Fruit fly (Drosophila melanogaster) whole organism, prepupa: ENCODE data around the gene Ulp1.

Experiments
- CG10631 ChIP-seq: fragments of 200-800 bp; sonication (Bioruptor generic); optimal IDR thresholded peaks from 2 replicates; lab custom pipeline; 2016; ENCODE audit warnings: missing biosample characterization, missing genetic modification characterization
- CG10669 ChIP-seq: fragments of 200-800 bp; sonication (Bioruptor generic); optimal IDR thresholded peaks from 3 replicates; lab custom pipeline; 2018; ENCODE audit warnings: missing biosample characterization, mild to moderate bottlenecking, missing genetic modification characterization, moderate library complexity
- CG11294 ChIP-seq: fragments of 200-800 bp; sonication (Bioruptor generic); IDR thresholded peaks from 2 replicates; pipeline ENCODE4 v1.3.6; 2022; ENCODE audit warnings: missing biosample characterization, missing genetic modification characterization
- CG11762 ChIP-seq: fragments of 200-800 bp; sonication (Bioruptor generic); optimal IDR thresholded peaks from 3 replicates; lab custom pipeline; 2016; ENCODE audit warnings: missing biosample characterization, missing genetic modification characterization; ENCODE audit not compliant: insufficient read depth
- CG11902 ChIP-seq: fragments of 200-800 bp; sonication (Bioruptor generic); optimal IDR thresholded peaks from 3 replicates; lab custom pipeline; 2016; ENCODE audit warnings: missing biosample characterization, missing genetic modification characterization
- CG1621 ChIP-seq: fragments of 200-800 bp; sonication (Bioruptor generic); optimal IDR thresholded peaks from 3 replicates; lab custom pipeline; 2018; ENCODE audit warnings: missing biosample characterization, mild to moderate bottlenecking, missing genetic modification characterization
- CG16779 ChIP-seq: fragments of 200-800 bp; sonication (Bioruptor generic); optimal IDR thresholded peaks from 3 replicates; lab custom pipeline; 2017; ENCODE audit warnings: missing biosample characterization, mild to moderate bottlenecking, missing genetic modification characterization
- CG3032 ChIP-seq: fragments of 200-800 bp; optimal IDR thresholded peaks from 2 replicates; lab custom pipeline; 2019; ENCODE audit warnings: missing biosample characterization, mild to moderate bottlenecking, missing genetic modification characterization, moderate library complexity
- CG31627 ChIP-seq: fragments of 200-800 bp; sonication (Bioruptor generic); optimal IDR thresholded peaks from 3 replicates; lab custom pipeline; 2016; ENCODE audit warnings: missing biosample characterization, missing genetic modification characterization
- CG32006 ChIP-seq: fragments of 200-800 bp; sonication (Bioruptor generic); optimal IDR thresholded peaks from 3 replicates; lab custom pipeline; 2017; ENCODE audit warnings: missing biosample characterization, mild to moderate bottlenecking, missing genetic modification characterization
- CG34406 ChIP-seq: fragments of 200-800 bp; sonication (Bioruptor generic); optimal IDR thresholded peaks from 3 replicates; lab custom pipeline; 2016; ENCODE audit warnings: missing biosample characterization, missing genetic modification characterization
- CG6163 ChIP-seq: fragments of 200-800 bp; sonication (Bioruptor generic); IDR thresholded peaks from 3 replicates; pipeline ENCODE4 v1.3.6; 2022; ENCODE audit warnings: missing biosample characterization, missing genetic modification characterization
- CG6792 ChIP-seq: fragments of 200-800 bp; sonication (Bioruptor generic); optimal IDR thresholded peaks from 3 replicates; lab custom pipeline; 2016; ENCODE audit warnings: missing biosample characterization, missing genetic modification characterization
- CG6808 ChIP-seq: fragments of 200-800 bp; sonication (Bioruptor generic); optimal IDR thresholded peaks from 3 replicates; lab custom pipeline; 2017; ENCODE audit warnings: missing biosample characterization, missing genetic modification characterization, mild to moderate bottlenecking, moderate library complexity, missing genetic modification reagents
- CG6854 ChIP-seq: fragments of 200-800 bp; sonication (Bioruptor generic); optimal IDR thresholded peaks from 2 replicates; lab custom pipeline; 2017; ENCODE audit warnings: missing biosample characterization, mild to moderate bottlenecking, missing genetic modification characterization
- CG8119 ChIP-seq: fragments of 200-800 bp; sonication (Bioruptor generic); IDR thresholded peaks from 3 replicates; pipeline ENCODE4 v1.3.6; 2022; ENCODE audit warnings: missing biosample characterization, missing genetic modification characterization
- CG8319 ChIP-seq: fragments of 200-800 bp; sonication (Bioruptor generic); optimal IDR thresholded peaks from 3 replicates; lab custom pipeline; 2016; ENCODE audit warnings: missing biosample characterization, missing genetic modification characterization
- CG8632 ChIP-seq: fragments of 200-800 bp; sonication (Bioruptor generic); optimal IDR thresholded peaks from 3 replicates; lab custom pipeline; 2016; ENCODE audit warnings: missing biosample characterization, missing genetic modification characterization
- CG9139 ChIP-seq: fragments of 200-800 bp; sonication (Bioruptor generic); optimal IDR thresholded peaks from 3 replicates; lab custom pipeline; 2017; ENCODE audit warnings: missing biosample characterization, mild to moderate bottlenecking, missing genetic modification characterization
- Eip75B ChIP-seq: fragments of 200-800 bp; sonication (Bioruptor generic); optimal IDR thresholded peaks from 3 replicates; lab custom pipeline; 2016; ENCODE audit warnings: missing biosample characterization, missing genetic modification characterization
- Eip78C ChIP-seq: fragments of 200-800 bp; sonication (Bioruptor generic); peaks from one replicate; lab custom pipeline; 2016; ENCODE audit warnings: missing biosample characterization, missing genetic modification characterization
- Ets96B ChIP-seq: fragments of 200-800 bp; optimal IDR thresholded peaks from 2 replicates; lab custom pipeline; 2019; ENCODE audit warnings: missing biosample characterization, mild to moderate bottlenecking, missing genetic modification characterization, moderate library complexity
- Gug ChIP-seq: fragments of 200-800 bp; sonication (Bioruptor generic); IDR thresholded peaks from 2 replicates; pipeline ENCODE4 v1.3.6; 2022; ENCODE audit warnings: missing biosample characterization, missing genetic modification characterization
- Hr39 ChIP-seq: fragments of 200-800 bp; sonication (Bioruptor generic); optimal IDR thresholded peaks from 2 replicates; lab custom pipeline; 2016; ENCODE audit warnings: missing biosample characterization, missing genetic modification characterization
- OdsH ChIP-seq: fragments of 200-800 bp; sonication (Bioruptor generic); optimal IDR thresholded peaks from 3 replicates; lab custom pipeline; 2016; ENCODE audit warnings: missing biosample characterization, missing genetic modification characterization
- Sox102F ChIP-seq: fragments of 200-800 bp; sonication (Bioruptor generic); optimal IDR thresholded peaks from 2 replicates; lab custom pipeline; 2016; ENCODE audit warnings: missing biosample characterization, mild to moderate bottlenecking, missing genetic modification characterization
- Sox14 ChIP-seq: fragments of 200-800 bp; sonication (Bioruptor generic); optimal IDR thresholded peaks from 3 replicates; lab custom pipeline; 2016; ENCODE audit warnings: missing biosample characterization, missing genetic modification characterization
- Sox15 ChIP-seq: fragments of 200-800 bp; sonication (Bioruptor generic); optimal IDR thresholded peaks from 3 replicates; lab custom pipeline; 2016; ENCODE audit warnings: missing biosample characterization, missing genetic modification characterization
- achi ChIP-seq: fragments of 200-800 bp; sonication (Bioruptor generic); optimal IDR thresholded peaks from 3 replicates; lab custom pipeline; 2016; ENCODE audit warnings: missing biosample characterization, missing genetic modification characterization
- acj6 ChIP-seq: fragments of 200-800 bp; sonication (Bioruptor generic); optimal IDR thresholded peaks from 3 replicates; lab custom pipeline; 2016; ENCODE audit warnings: missing biosample characterization, missing genetic modification characterization
- dac ChIP-seq: fragments of 200-800 bp; sonication (Bioruptor generic); optimal IDR thresholded peaks from 2 replicates; lab custom pipeline; 2017; ENCODE audit warnings: missing biosample characterization, mild to moderate bottlenecking, missing genetic modification characterization
- dsx ChIP-seq: fragments of 200-800 bp; optimal IDR thresholded peaks from 3 replicates; lab custom pipeline; 2019; ENCODE audit warnings: missing biosample characterization, mild to moderate bottlenecking, missing genetic modification characterization, moderate library complexity; ENCODE audit not compliant: poor library complexity, severe bottlenecking
- eg ChIP-seq: fragments of 200-800 bp; sonication (Bioruptor generic); IDR thresholded peaks from 3 replicates; pipeline ENCODE4 v1.3.6; 2022; ENCODE audit warnings: missing biosample characterization, missing genetic modification characterization
- esn ChIP-seq: fragments of 200-800 bp; sonication (Bioruptor generic); optimal IDR thresholded peaks from 2 replicates; lab custom pipeline; 2016; ENCODE audit warnings: missing biosample characterization, mild to moderate bottlenecking, missing genetic modification characterization, moderate library complexity
- fd59A ChIP-seq: fragments of 200-800 bp; sonication (Bioruptor generic); optimal IDR thresholded peaks from 2 replicates; lab custom pipeline; 2017; ENCODE audit warnings: missing biosample characterization, mild to moderate bottlenecking, missing genetic modification characterization, missing genetic modification reagents
- fd85E ChIP-seq: fragments of 200-800 bp; sonication (Bioruptor generic); optimal IDR thresholded peaks from 3 replicates; lab custom pipeline; 2016; ENCODE audit warnings: missing biosample characterization, missing genetic modification characterization
- net ChIP-seq: fragments of 200-800 bp; sonication (Bioruptor generic); optimal IDR thresholded peaks from 3 replicates; lab custom pipeline; 2016; ENCODE audit warnings: missing biosample characterization, missing genetic modification characterization
- salr ChIP-seq, 2 experiments: fragments of 200-800 bp; sonication (Bioruptor generic); optimal IDR thresholded peaks; 3 replicates each; lab custom pipeline; 2016 to 2018; ENCODE audit warnings: missing biosample characterization in 2 of 2, missing genetic modification characterization in 2 of 2, mild to moderate bottlenecking in 1 of 2
- spab ChIP-seq: fragments of 200-800 bp; sonication (Bioruptor generic); optimal IDR thresholded peaks from 2 replicates; lab custom pipeline; 2017; ENCODE audit warnings: missing biosample characterization, mild to moderate bottlenecking, missing genetic modification characterization, missing genetic modification reagents
- ss ChIP-seq, 2 experiments: fragments of 200-800 bp; sonication (Bioruptor generic); optimal IDR thresholded peaks; 2 replicates in 1 of 2; 3 replicates in 1 of 2; lab custom pipeline; 2017 to 2018; ENCODE audit warnings: mild to moderate bottlenecking in 2 of 2, missing biosample characterization in 2 of 2, missing genetic modification characterization in 2 of 2, moderate library complexity in 1 of 2
- svp ChIP-seq: fragments of 200-800 bp; sonication (Bioruptor generic); peaks from one replicate; lab custom pipeline; 2016; ENCODE audit warnings: missing biosample characterization, missing genetic modification characterization
- topi ChIP-seq: fragments of 200-800 bp; sonication (Bioruptor generic); optimal IDR thresholded peaks from 3 replicates; lab custom pipeline; 2016; ENCODE audit warnings: missing biosample characterization, missing genetic modification characterization
- vri ChIP-seq: fragments of 200-800 bp; sonication (Bioruptor generic); optimal IDR thresholded peaks from 3 replicates; lab custom pipeline; 2016; ENCODE audit warnings: missing biosample characterization, mild to moderate bottlenecking, missing genetic modification characterization

Ulp1 gene

DNA sequence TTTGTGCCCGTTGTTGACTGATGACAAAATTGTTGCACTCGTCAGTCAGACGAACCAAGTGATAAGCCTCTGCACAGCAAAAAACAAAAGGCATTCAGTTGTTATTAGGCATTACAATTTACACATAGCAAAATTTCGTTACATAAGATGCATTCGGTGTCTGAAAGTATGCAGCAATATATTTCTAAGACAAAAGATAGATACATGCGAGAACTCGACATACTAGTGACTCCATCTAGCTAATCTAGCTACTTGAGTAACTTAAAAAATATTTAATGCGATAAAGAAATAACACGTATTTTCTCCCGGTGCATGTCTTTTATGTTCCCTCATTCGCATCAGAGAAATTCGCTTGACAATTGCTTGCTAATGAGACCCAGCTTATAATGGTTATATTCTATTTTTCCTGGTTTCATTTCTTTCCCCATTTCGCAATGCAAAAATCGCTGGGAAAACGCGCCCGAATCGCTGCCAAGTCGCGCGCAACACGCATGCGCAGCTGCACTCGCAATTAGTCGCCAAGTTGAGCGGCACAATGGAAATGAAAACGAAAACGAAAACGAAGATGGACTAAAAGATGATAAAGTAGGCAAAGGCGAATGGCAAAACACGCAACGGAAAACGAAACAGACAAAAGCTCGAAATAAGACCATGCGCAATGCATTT lies 45.6 kb downstream of the Ulp1 start (continued):
- peak; percentile 62 for TF ChIP-seq net (GFP tag; lab: Kevin White, UChicago)
- peak; percentile 84 for TF ChIP-seq Sox14 (GFP tag; lab: Kevin White, UChicago)
- TF ChIP-seq spab (GFP tag; lab: Kevin White, UChicago): peak; percentile 56
- TF ChIP-seq CG10669 (GFP tag; lab: Kevin White, UChicago): peak; percentile 67
- peak; percentile 42; the same call in 1 of the 3 replicates for TF ChIP-seq eg (GFP tag; lab: Robert Waterston, UW)
- peak; percentile 28 for TF ChIP-seq CG11762 (GFP tag; lab: Kevin White, UChicago)
- peak; percentile 65 for TF ChIP-seq CG8632 (GFP tag; lab: Kevin White, UChicago)
- TF ChIP-seq CG6854: no peak
- TF ChIP-seq Sox15 (GFP tag; lab: Kevin White, UChicago): peak; percentile 58
- peak; percentile 51 for TF ChIP-seq Gug (GFP tag; lab: Robert Waterston, UW)
- peak; percentile 83 for TF ChIP-seq CG6792 (GFP tag; lab: Kevin White, UChicago)
- TF ChIP-seq fd85E: peak; percentile 11
- TF ChIP-seq Ets96B: peak; percentile 66
- TF ChIP-seq CG6163: 0 out of 3 replicates have a peak, but pooled peaks have one; percentile 20
- TF ChIP-seq fd59A (GFP tag; lab: Kevin White, UChicago): peak; percentile 67
- TF ChIP-seq Sox102F (GFP tag; lab: Kevin White, UChicago): peak; percentile 81
- peak; percentile 97 for TF ChIP-seq Eip78C (GFP tag; lab: Kevin White, UChicago)
- TF ChIP-seq topi (GFP tag; lab: Kevin White, UChicago): peak; percentile 61
- TF ChIP-seq CG10631 (GFP tag; lab: Kevin White, UChicago): peak; percentile 63
- TF ChIP-seq CG3032 (tag; lab: Kevin White, UChicago): peak; percentile 53
- peak; percentile 53 for TF ChIP-seq acj6 (GFP tag; lab: Kevin White, UChicago)
- 0 out of 2 replicates have a peak, but pooled peaks have one; percentile 12 for TF ChIP-seq CG11294 (GFP tag; lab: Robert Waterston, UW)
- TF ChIP-seq CG8319: peak; percentile 6
- TF ChIP-seq CG31627 (GFP tag; lab: Kevin White, UChicago): peak; percentile 81

- peak; percentile 19 for TF ChIP-seq OdsH (GFP tag; lab: Kevin White, UChicago)
- peak; percentile 36; the same call in 1 of the 3 replicates for TF ChIP-seq CG8119 (GFP tag; lab: Robert Waterston, UW)
- peak; percentile 21 for TF ChIP-seq esn (GFP tag; lab: Kevin White, UChicago)
- peak; percentile 14 for TF ChIP-seq fd59A (GFP tag; lab: Kevin White, UChicago)
- no peak for TF ChIP-seq Hr39
- TF ChIP-seq Eip78C (GFP tag; lab: Kevin White, UChicago): peak; percentile 85
- TF ChIP-seq dsx (GFP tag; lab: Kevin White, UChicago): peak; percentile 63
- peak; percentile 8 for TF ChIP-seq CG10631 (GFP tag; lab: Kevin White, UChicago)
- TF ChIP-seq CG9139: no peak
- TF ChIP-seq CG1621 (tag; lab: Kevin White, UChicago): no peak
- peak; percentile 10 for TF ChIP-seq spab (GFP tag; lab: Kevin White, UChicago)
- TF ChIP-seq CG3032 (tag; lab: Kevin White, UChicago): peak; percentile 49
- TF ChIP-seq Eip75B (GFP tag; lab: Kevin White, UChicago): no peak
- TF ChIP-seq eg (GFP tag; lab: Robert Waterston, UW): no peak
- peak; percentile 20 for TF ChIP-seq acj6 (GFP tag; lab: Kevin White, UChicago)
- TF ChIP-seq CG6792 (GFP tag; lab: Kevin White, UChicago): peak; percentile 8
- no peak for TF ChIP-seq CG6163
- peak; percentile 8 for TF ChIP-seq CG34406 (GFP tag; lab: Kevin White, UChicago)
- TF ChIP-seq CG11762 (GFP tag; lab: Kevin White, UChicago): no peak
- TF ChIP-seq salr (GFP tag; optimal IDR thresholded peaks at IDR 0.05; lab: Kevin White, UChicago): peak in 1 of 2 experiments; percentile 1
- peak; percentile 61 for TF ChIP-seq Ets96B
- TF ChIP-seq vri (GFP tag; lab: Kevin White, UChicago): no peak
- peak; percentile 15 for TF ChIP-seq achi
- peak; percentile 69 for TF ChIP-seq svp (GFP tag; lab: Kevin White, UChicago)
- no peak for TF ChIP-seq dac (GFP tag; lab: Kevin White, UChicago)
- no peak for TF ChIP-seq CG6854
- no peak for TF ChIP-seq CG16779 (tag; lab: Kevin White, UChicago)
- TF ChIP-seq CG6808: peak; percentile 60
- no peak for TF ChIP-seq CG11902 (GFP tag; lab: Kevin White, UChicago)
- TF ChIP-seq CG32006 (GFP tag; lab: Kevin White, UChicago): peak; percentile 38
- TF ChIP-seq ss (GFP tag; optimal IDR thresholded peaks at IDR 0.05; lab: Kevin White, UChicago): peak; percentile 58 to 65
These were observed 47.2 kb downstream of the Ulp1 start for dm6 chrX:19160635-19161407.
